Worm (Caenorhabditis elegans) whole organism, L4 larva: Measurements from ENCODE around the gene F33G12.3.

Source experiments
- D1046.2 ChIP-seq: fragments of 200-800 bp; sonication (Bioruptor generic); IDR thresholded peaks from 2 replicates; pipeline ENCODE4 v1.3.6; 2022; ENCODE audit warnings: missing genetic modification characterization, missing compliant biosample characterization
- F26F4.8 ChIP-seq: fragments of 200-800 bp; sonication (Bioruptor generic); conservative IDR thresholded peaks from 2 replicates; pipeline ENCODE4 v1.3.6; 2022; ENCODE audit warnings: missing genetic modification characterization, missing compliant biosample characterization
- R02D3.7 ChIP-seq: fragments of 150-350 bp; sonication (generic microtip); optimal IDR thresholded peaks from 3 replicates; lab custom pipeline; 2014; ENCODE audit warnings: missing biosample characterization, missing genetic modification characterization
- T26A8.4 ChIP-seq: fragments of 200-800 bp; sonication (Bioruptor generic); IDR thresholded peaks from 2 replicates; pipeline ENCODE4 v1.3.6; 2022; ENCODE audit warnings: missing genetic modification characterization, missing compliant biosample characterization
- Y105C5A.15 ChIP-seq: fragments of 200-800 bp; sonication (Bioruptor generic); IDR thresholded peaks from 2 replicates; pipeline ENCODE4 v1.3.6; 2022; ENCODE audit warnings: missing genetic modification characterization, missing compliant biosample characterization
- Y48G9A.11 ChIP-seq: fragments of 200-800 bp; sonication (Bioruptor generic); IDR thresholded peaks from 2 replicates; pipeline ENCODE4 v1.3.6; 2022; ENCODE audit warnings: missing genetic modification reagents, missing genetic modification characterization, missing compliant biosample characterization
- Y5F2A.4 ChIP-seq: fragments of 200-800 bp; sonication (Bioruptor generic); optimal IDR thresholded peaks from 2 replicates; lab custom pipeline; 2018; ENCODE audit warnings: mild to moderate bottlenecking, missing genetic modification characterization, missing compliant biosample characterization
- Y75B8A.6 ChIP-seq: fragments of 200-800 bp; sonication (Bioruptor generic); IDR thresholded peaks from 2 replicates; pipeline ENCODE4 v1.3.6; 2022; ENCODE audit warnings: missing genetic modification reagents, missing genetic modification characterization, missing compliant biosample characterization
- ZK337.2 ChIP-seq: fragments of 200-800 bp; sonication (Bioruptor generic); IDR thresholded peaks from 2 replicates; pipeline ENCODE4 v1.3.6; 2022; ENCODE audit warnings: missing genetic modification reagents, missing genetic modification characterization, missing compliant biosample characterization
- ZK546.5 ChIP-seq, 2 experiments: sonication (generic microtip); optimal IDR thresholded peaks; 2 replicates each; lab custom pipeline; 2017; ENCODE audit warnings: missing biosample characterization in 2 of 2, missing genetic modification characterization in 2 of 2
- aha-1 ChIP-seq: fragments of 150-350 bp; peaks from one replicate; lab custom pipeline; 2014; ENCODE audit warnings: missing biosample characterization, missing genetic modification characterization
- ceh-28 ChIP-seq: fragments of 150-350 bp; optimal IDR thresholded peaks from 2 replicates; lab custom pipeline; 2014; ENCODE audit warnings: missing biosample characterization, missing genetic modification reagents, missing genetic modification characterization
- ceh-44 ChIP-seq: fragments of 200-800 bp; sonication (Bioruptor generic); IDR thresholded peaks from 2 replicates; pipeline ENCODE4 v1.3.6; 2022; ENCODE audit warnings: missing genetic modification reagents, missing genetic modification characterization, missing compliant biosample characterization
- ceh-82 ChIP-seq: sonication (generic microtip); optimal IDR thresholded peaks from 2 replicates; lab custom pipeline; 2017; ENCODE audit warnings: missing biosample characterization, missing genetic modification characterization
- cey-2 ChIP-seq: sonication (generic microtip); optimal IDR thresholded peaks from 3 replicates; lab custom pipeline; 2017; ENCODE audit warnings: missing genetic modification characterization, mild to moderate bottlenecking, missing compliant biosample characterization, antibody characterized with exemption, borderline replicate concordance; ENCODE audit not compliant: insufficient read depth
- daf-16 ChIP-seq, 3 experiments: sonication (generic microtip); optimal IDR thresholded peaks; 2 replicates each; lab custom pipeline; 2016 to 2017; ENCODE audit warnings: missing genetic modification characterization in 3 of 3, missing genetic modification reagents in 3 of 3, mild to moderate bottlenecking in 2 of 3, missing compliant biosample characterization in 2 of 3, missing biosample characterization in 1 of 3, moderate library complexity in 1 of 3
- daf-8 ChIP-seq: fragments of 200-800 bp; sonication (Bioruptor generic); IDR thresholded peaks from 2 replicates; pipeline ENCODE4 v1.3.6; 2022; ENCODE audit warnings: missing genetic modification characterization, missing compliant biosample characterization
- dmd-9 ChIP-seq: fragments of 200-800 bp; sonication (Bioruptor generic); IDR thresholded peaks from 2 replicates; pipeline ENCODE4 v1.3.6; 2022; ENCODE audit warnings: missing genetic modification reagents, missing genetic modification characterization, missing compliant biosample characterization
- duxl-1 ChIP-seq: sonication (generic microtip); optimal IDR thresholded peaks from 2 replicates; lab custom pipeline; 2016; ENCODE audit warnings: mild to moderate bottlenecking, missing genetic modification characterization, moderate library complexity, missing compliant biosample characterization; ENCODE audit not compliant: poor library complexity
- dve-1 ChIP-seq: sonication (generic microtip); optimal IDR thresholded peaks from 2 replicates; lab custom pipeline; 2017; ENCODE audit warnings: antibody characterized with exemption, mild to moderate bottlenecking, missing genetic modification characterization, missing compliant biosample characterization; ENCODE audit not compliant: insufficient read depth
- egl-27 ChIP-seq: sonication (generic microtip); optimal IDR thresholded peaks from 3 replicates; lab custom pipeline; 2017; ENCODE audit warnings: missing biosample characterization, missing genetic modification reagents, missing genetic modification characterization
- fkh-10 ChIP-seq: fragments of 150-350 bp; optimal IDR thresholded peaks from 2 replicates; lab custom pipeline; 2014; ENCODE audit warnings: missing biosample characterization, missing genetic modification reagents, missing genetic modification characterization
- gei-8 ChIP-seq: fragments of 200-800 bp; sonication (Bioruptor generic); optimal IDR thresholded peaks from 2 replicates; lab custom pipeline; 2018; ENCODE audit warnings: mild to moderate bottlenecking, missing genetic modification characterization, missing compliant biosample characterization
- hmg-1.1 ChIP-seq: fragments of 200-800 bp; sonication (Bioruptor generic); IDR thresholded peaks from 2 replicates; pipeline ENCODE4 v1.3.6; 2022; ENCODE audit warnings: missing genetic modification reagents, missing genetic modification characterization, missing compliant biosample characterization
- lim-7 ChIP-seq: fragments of 200-800 bp; sonication (Bioruptor generic); IDR thresholded peaks from 2 replicates; pipeline ENCODE4 v1.3.6; 2022; ENCODE audit warnings: missing genetic modification characterization, missing compliant biosample characterization
- lin-13 ChIP-seq: fragments of 150-350 bp; optimal IDR thresholded peaks from 2 replicates; lab custom pipeline; 2014; ENCODE audit warnings: missing biosample characterization, missing genetic modification reagents, missing genetic modification characterization
- lin-15B ChIP-seq: fragments of 150-350 bp; sonication (generic microtip); optimal IDR thresholded peaks from 3 replicates; lab custom pipeline; 2014; ENCODE audit warnings: missing biosample characterization, missing genetic modification characterization
- lin-29 ChIP-seq: fragments of 200-800 bp; sonication (Bioruptor generic); IDR thresholded peaks from 2 replicates; pipeline ENCODE4 v1.3.6; 2022; ENCODE audit warnings: missing genetic modification reagents, missing genetic modification characterization, missing compliant biosample characterization
- lin-38 ChIP-seq: fragments of 200-800 bp; sonication (Bioruptor generic); IDR thresholded peaks from 2 replicates; pipeline ENCODE4 v1.3.6; 2022; ENCODE audit warnings: missing genetic modification reagents, missing genetic modification characterization, missing compliant biosample characterization
- madf-5 ChIP-seq, 2 experiments: fragments of 200-800 bp; sonication (Bioruptor generic); IDR thresholded peaks; 2 replicates each; pipeline ENCODE4 v1.3.6; 2022; ENCODE audit warnings: missing compliant biosample characterization in 2 of 2, missing genetic modification characterization in 2 of 2
- madf-9 ChIP-seq: fragments of 200-800 bp; sonication (Bioruptor generic); conservative IDR thresholded peaks from 2 replicates; pipeline ENCODE4 v1.3.6; 2022; ENCODE audit warnings: missing genetic modification reagents, missing genetic modification characterization, missing compliant biosample characterization
- mdl-1 ChIP-seq, 2 experiments: fragments of 150-350 bp in 1 of 2; sonication (generic microtip) in 1 of 2; optimal IDR thresholded peaks; 2 replicates each; lab custom pipeline; 2014 to 2017; ENCODE audit warnings: missing biosample characterization in 2 of 2, missing genetic modification characterization in 2 of 2
- mxl-3 ChIP-seq: fragments of 200-800 bp; sonication (Bioruptor generic); optimal IDR thresholded peaks from 2 replicates; lab custom pipeline; 2018; ENCODE audit warnings: mild to moderate bottlenecking, missing genetic modification characterization, missing compliant biosample characterization
- nhr-11 ChIP-seq: fragments of 150-350 bp; optimal IDR thresholded peaks from 2 replicates; lab custom pipeline; 2014; ENCODE audit warnings: missing biosample characterization, missing genetic modification characterization
- nhr-111 ChIP-seq: fragments of 200-800 bp; sonication (Bioruptor generic); optimal IDR thresholded peaks from 2 replicates; lab custom pipeline; 2018; ENCODE audit warnings: mild to moderate bottlenecking, missing genetic modification characterization, missing compliant biosample characterization
- nhr-28 ChIP-seq: fragments of 150-350 bp; optimal IDR thresholded peaks from 2 replicates; lab custom pipeline; 2014; ENCODE audit warnings: missing biosample characterization, missing genetic modification characterization
- nhr-76 ChIP-seq: fragments of 150-350 bp; optimal IDR thresholded peaks from 2 replicates; lab custom pipeline; 2014; ENCODE audit warnings: missing biosample characterization, missing genetic modification characterization
- rbr-2 ChIP-seq: sonication (generic microtip); optimal IDR thresholded peaks from 2 replicates; lab custom pipeline; 2016; ENCODE audit warnings: missing genotype, missing genetic modification characterization, missing compliant biosample characterization
- snpc-1.2 ChIP-seq: fragments of 200-800 bp; sonication (Bioruptor generic); IDR thresholded peaks from 2 replicates; pipeline ENCODE4 v1.3.6; 2022; ENCODE audit warnings: missing genetic modification reagents, missing genetic modification characterization, missing compliant biosample characterization
- snpc-4 ChIP-seq: fragments of 150-350 bp; optimal IDR thresholded peaks from 2 replicates; lab custom pipeline; 2014; ENCODE audit warnings: missing biosample characterization, missing genetic modification characterization
- spr-3 ChIP-seq: fragments of 200-800 bp; sonication (Bioruptor generic); optimal IDR thresholded peaks from 2 replicates; lab custom pipeline; 2018; ENCODE audit warnings: mild to moderate bottlenecking, missing genetic modification characterization, missing compliant biosample characterization
- tag-97 ChIP-seq: fragments of 200-800 bp; sonication (Bioruptor generic); IDR thresholded peaks from 2 replicates; pipeline ENCODE4 v1.3.6; 2022; ENCODE audit warnings: missing genetic modification characterization, missing compliant biosample characterization
- tra-1 ChIP-seq: fragments of 200-800 bp; sonication (Bioruptor generic); IDR thresholded peaks from 2 replicates; pipeline ENCODE4 v1.3.6; 2022; ENCODE audit warnings: missing genetic modification reagents, missing genetic modification characterization, missing compliant biosample characterization
- unc-130 ChIP-seq: sonication (generic microtip); optimal IDR thresholded peaks from 2 replicates; lab custom pipeline; 2016; ENCODE audit warnings: missing genetic modification reagents, missing genetic modification characterization, missing compliant biosample characterization
- unc-39 ChIP-seq: sonication (generic microtip); optimal IDR thresholded peaks from 2 replicates; lab custom pipeline; 2017; ENCODE audit warnings: missing biosample characterization, missing genetic modification characterization

The F33G12.3 gene

ce11 chrII:5033935-5034334 is at the start of gene F33G12.3:
F33G12.3 (minus strand) TSS chrII:5034035.
- TF ChIP-seq ceh-82 (tag; lab: Kevin White, UChicago): no peak
- TF ChIP-seq, all 104 proteins: peak for 0

- TF ChIP-seq duxl-1 (tag; lab: Kevin White, UChicago): no peak
- TF ChIP-seq fkh-10 (GFP tag; lab: Kevin White, UChicago): no peak
- TF ChIP-seq cey-2: no peak
- TF ChIP-seq rbr-2 (tag; lab: Kevin White, UChicago): no peak
- TF ChIP-seq aha-1 (tag; lab: Kevin White, UChicago): no peak
- TF ChIP-seq nhr-28 (tag; lab: Kevin White, UChicago): no peak
- TF ChIP-seq snpc-1.2 (GFP tag; lab: Robert Waterston, UW): no peak
- TF ChIP-seq lin-29 (GFP tag; lab: Robert Waterston, UW): no peak
- no peak for TF ChIP-seq Y75B8A.6 (GFP tag; lab: Robert Waterston, UW)
- no peak for TF ChIP-seq ceh-44 (GFP tag; lab: Robert Waterston, UW)
- TF ChIP-seq hmg-1.1 (GFP tag; lab: Robert Waterston, UW): no peak
- TF ChIP-seq madf-5 (GFP tag; IDR thresholded peaks at IDR 0.05; lab: Robert Waterston, UW): no peak
- no peak for TF ChIP-seq nhr-11
- TF ChIP-seq daf-8: no peak
- TF ChIP-seq Y105C5A.15 (GFP tag; lab: Robert Waterston, UW): no peak
- TF ChIP-seq mxl-3: no peak
- TF ChIP-seq nhr-111 (GFP tag; lab: Kevin White, UChicago): no peak
- no peak for TF ChIP-seq nhr-76 (tag; lab: Kevin White, UChicago)
- no peak for TF ChIP-seq daf-16 (GFP tag; optimal IDR thresholded peaks at IDR 0.05; lab: Kevin White, UChicago)
- TF ChIP-seq daf-16 (tag; optimal IDR thresholded peaks at IDR 0.05; lab: Kevin White, UChicago): no peak
These were observed 49.5 kb upstream of the F33G12.3 start, which contains the start of gene C04G6.4 for ce11 chrII:5083341-5083740. C04G6.4 (minus strand) TSS chrII:5083441.

ce11 chrII:5081124-5081913 is 47.5 kb upstream of the F33G12.3 start, which contains the start of gene dsh-2:
dsh-2 (minus strand) TSS chrII:5081174.
- TF ChIP-seq madf-9 (GFP tag; lab: Robert Waterston, UW): no peak
- TF ChIP-seq dve-1 (tag; lab: Kevin White, UChicago): peak; percentile 70
- TF ChIP-seq rbr-2 (tag; lab: Kevin White, UChicago): peak; percentile 26
- TF ChIP-seq D1046.2 (GFP tag; lab: Robert Waterston, UW): no peak
- TF ChIP-seq lim-7 (GFP tag; lab: Robert Waterston, UW): no peak
- TF ChIP-seq spr-3 (GFP tag; lab: Kevin White, UChicago): no peak
- TF ChIP-seq ceh-28: peak; percentile 25
- TF ChIP-seq unc-130 (GFP tag; lab: Kevin White, UChicago): peak; percentile 27
- no peak for TF ChIP-seq gei-8 (GFP tag; lab: Kevin White, UChicago)
- no peak for TF ChIP-seq Y48G9A.11 (GFP tag; lab: Robert Waterston, UW)
- peak; percentile 27 for TF ChIP-seq aha-1 (tag; lab: Kevin White, UChicago)
- no peak for TF ChIP-seq daf-16 (GFP tag; optimal IDR thresholded peaks at IDR 0.05; lab: Kevin White, UChicago)
- peak; percentile 50 for TF ChIP-seq daf-16 (tag; optimal IDR thresholded peaks at IDR 0.05; lab: Kevin White, UChicago)
- TF ChIP-seq egl-27: no peak
- no peak for TF ChIP-seq nhr-76 (tag; lab: Kevin White, UChicago)
- no peak for TF ChIP-seq ZK546.5 (tag; optimal IDR thresholded peaks at IDR 0.05; lab: Kevin White, UChicago)
- no peak for TF ChIP-seq lin-15B (tag; lab: Kevin White, UChicago)
- no peak for TF ChIP-seq ceh-44 (GFP tag; lab: Robert Waterston, UW)
- peak; percentile 34 for TF ChIP-seq lin-13
- TF ChIP-seq lin-38 (GFP tag; lab: Robert Waterston, UW): peak; percentile 55
- no peak for TF ChIP-seq ceh-82 (tag; lab: Kevin White, UChicago)
- TF ChIP-seq nhr-28 (tag; lab: Kevin White, UChicago): peak; percentile 42
- no peak for TF ChIP-seq R02D3.7
- no peak for TF ChIP-seq T26A8.4
- no peak for TF ChIP-seq tra-1 (GFP tag; lab: Robert Waterston, UW)
- TF ChIP-seq ZK337.2 (GFP tag; lab: Robert Waterston, UW): no peak
- TF ChIP-seq F26F4.8 (GFP tag; lab: Robert Waterston, UW): no peak
- TF ChIP-seq mdl-1 (tag; optimal IDR thresholded peaks at IDR 0.05; lab: Kevin White, UChicago): peak in 1 of 2 experiments; percentile 30
- TF ChIP-seq cey-2: no peak
- no peak for TF ChIP-seq snpc-4 (tag; lab: Kevin White, UChicago)
- no peak for TF ChIP-seq tag-97
- no peak for TF ChIP-seq Y5F2A.4 (GFP tag; lab: Kevin White, UChicago)
- TF ChIP-seq unc-39: no peak
- no peak for TF ChIP-seq dmd-9 (GFP tag; lab: Robert Waterston, UW)
